Fruit fly (Drosophila melanogaster): ENCODE measurements around the gene MED25.

DNA sequence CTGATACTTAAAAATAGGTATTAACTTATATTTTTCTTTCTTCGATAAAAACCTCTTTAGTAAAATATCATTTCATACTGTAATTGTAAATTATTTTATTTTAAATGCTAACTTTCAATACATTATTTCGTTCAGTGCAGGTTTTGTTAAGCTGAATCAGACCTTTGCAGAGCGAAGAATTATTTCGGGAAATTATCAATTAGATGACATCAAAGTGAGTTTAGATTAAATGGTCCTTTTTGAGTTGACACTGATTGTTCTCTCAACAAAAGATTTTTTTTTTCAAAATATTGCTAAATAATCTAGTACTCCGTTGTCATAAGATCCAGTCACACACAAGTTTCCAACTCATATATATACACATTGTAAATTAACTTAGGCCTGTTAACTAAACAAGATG is 33.7 kb downstream of the MED25 start, which contains the start of the genes CG33934 and Indy-2:
- TF ChIP-seq Sin3A (optimal IDR thresholded peaks at IDR 0.05): no peak
- TF ChIP-seq insv (optimal IDR thresholded peaks at IDR 0.05): no peak
- TF ChIP-seq psq (optimal IDR thresholded peaks at IDR 0.05): no peak
- TF ChIP-seq h (optimal IDR thresholded peaks at IDR 0.05): no peak
- TF ChIP-seq ttk (optimal IDR thresholded peaks at IDR 0.05): no peak
- TF ChIP-seq Myc (optimal IDR thresholded peaks at IDR 0.05): no peak

All from Kc167 (cell line).